Worm (Caenorhabditis elegans): ENCODE data around the gene idpp-7.

ce11 chrIV:12711644-12712043 lies 8.1 kb upstream of the idpp-7 start, which contains the start of gene C27D8.3:
- TF ChIP-seq ama-1 (optimal IDR thresholded peaks at IDR 0.05) (no peak), sea-1 (GFP tag; conservative IDR thresholded peaks at IDR 0.05) (no peak), aly-1 (tag; optimal IDR thresholded peaks at IDR 0.05) (no peak), hmbx-1 (tag; optimal IDR thresholded peaks at IDR 0.05) (no peak), tra-4 (tag; optimal IDR thresholded peaks at IDR 0.05) (no peak), flt-1 (GFP tag; IDR thresholded peaks at IDR 0.05) (no peak), hnd-1 (tag; optimal IDR thresholded peaks at IDR 0.05) (no peak), ceh-13 (GFP tag; optimal IDR thresholded peaks at IDR 0.05) (no peak), scrt-1 (GFP tag; IDR thresholded peaks at IDR 0.05) (no peak), pes-1 (GFP tag; IDR thresholded peaks at IDR 0.05) (no peak), B0310.2 (tag; optimal IDR thresholded peaks at IDR 0.05) (no peak), F13C5.2 (tag; optimal IDR thresholded peaks at IDR 0.05) (no peak)
